Fruit fly (Drosophila melanogaster) whole organism, embryonic: Measurements from ENCODE around the gene Tsp97E.
A peak's percentile ranks its signal among the peaks of the same experiment; 100 is the strongest.

ENCODE experiments used
- BtbVII ChIP-seq: fragments of 200-800 bp; sonication (Bioruptor generic); optimal IDR thresholded peaks from 3 replicates; lab custom pipeline; 2017; ENCODE audit warnings: missing biosample characterization, mild to moderate bottlenecking, missing genetic modification characterization
- CG10267 ChIP-seq: fragments of 200-800 bp; sonication (Bioruptor generic); optimal IDR thresholded peaks from 2 replicates; lab custom pipeline; 2018; ENCODE audit warnings: missing biosample characterization, mild to moderate bottlenecking, missing genetic modification characterization, moderate library complexity
- CG10321 ChIP-seq: fragments of 200-800 bp; sonication (Bioruptor generic); IDR thresholded peaks from 2 replicates; pipeline ENCODE4 v1.3.6; 2022; ENCODE audit warnings: missing biosample characterization, missing genetic modification characterization
- CG10565 ChIP-seq: fragments of 200-800 bp; sonication (Bioruptor generic); optimal IDR thresholded peaks from 3 replicates; lab custom pipeline; 2016; ENCODE audit warnings: missing biosample characterization, mild to moderate bottlenecking, missing genetic modification characterization
- CG11560 ChIP-seq: fragments of 200-800 bp; sonication (Bioruptor generic); IDR thresholded peaks from 3 replicates; pipeline ENCODE4 v1.3.6; 2022; ENCODE audit warnings: missing biosample characterization, missing genetic modification characterization
- CG14441 ChIP-seq: fragments of 200-800 bp; sonication (Bioruptor generic); IDR thresholded peaks from 2 replicates; pipeline ENCODE4 v1.3.6; 2022; ENCODE audit warnings: missing biosample characterization, missing genetic modification characterization
- CG16779 ChIP-seq: fragments of 200-800 bp; sonication (Bioruptor generic); IDR thresholded peaks from 2 replicates; pipeline ENCODE4 v1.3.6; 2022; ENCODE audit warnings: missing biosample characterization, missing genetic modification characterization
- CG17912 ChIP-seq: fragments of 200-800 bp; sonication (Bioruptor generic); optimal IDR thresholded peaks from 2 replicates; lab custom pipeline; 2018; ENCODE audit warnings: missing biosample characterization, mild to moderate bottlenecking, missing genetic modification characterization
- CG18599 ChIP-seq: fragments of 200-800 bp; sonication (Bioruptor generic); optimal IDR thresholded peaks from 3 replicates; lab custom pipeline; 2017; ENCODE audit warnings: missing biosample characterization, missing genetic modification characterization, mild to moderate bottlenecking, moderate library complexity, missing genetic modification reagents
- CG30431 ChIP-seq: fragments of 200-800 bp; sonication (Bioruptor generic); optimal IDR thresholded peaks from 2 replicates; lab custom pipeline; 2017; ENCODE audit warnings: missing biosample characterization, missing genetic modification characterization
- CG42726 ChIP-seq: fragments of 200-800 bp; sonication (Bioruptor generic); IDR thresholded peaks from 2 replicates; pipeline ENCODE4 v1.3.6; 2022; ENCODE audit warnings: missing biosample characterization, missing genetic modification characterization; ENCODE audit not compliant: partially characterized antibody
- CG5245 ChIP-seq: fragments of 200-800 bp; sonication (Bioruptor generic); optimal IDR thresholded peaks from 3 replicates; lab custom pipeline; 2016; ENCODE audit warnings: missing biosample characterization, missing genetic modification characterization
- CG7271 ChIP-seq: fragments of 200-800 bp; sonication (Bioruptor generic); optimal IDR thresholded peaks from 2 replicates; lab custom pipeline; 2018; ENCODE audit warnings: missing biosample characterization, mild to moderate bottlenecking, missing genetic modification characterization, moderate library complexity
- CG7839 ChIP-seq: fragments of 200-800 bp; sonication (Bioruptor generic); optimal IDR thresholded peaks from 3 replicates; lab custom pipeline; 2018; ENCODE audit warnings: missing biosample characterization, mild to moderate bottlenecking, missing genetic modification characterization, moderate library complexity
- CG8924 ChIP-seq: fragments of 200-800 bp; optimal IDR thresholded peaks from 3 replicates; lab custom pipeline; 2019; ENCODE audit warnings: missing biosample characterization, mild to moderate bottlenecking, missing genetic modification characterization, moderate library complexity
- D ChIP-seq, 2 experiments: fragments of 200-800 bp in 1 of 2; fragments of >200 bp in 1 of 2; sonication (Bioruptor generic) in 1 of 2; optimal IDR thresholded peaks; 2 replicates in 1 of 2; 3 replicates in 1 of 2; lab custom pipeline; 2017; ENCODE audit warnings: mild to moderate bottlenecking in 1 of 2, missing biosample characterization in 1 of 2, missing genetic modification characterization in 1 of 2, missing genetic modification reagents in 1 of 2
- D19A ChIP-seq: fragments of 200-800 bp; optimal IDR thresholded peaks from 3 replicates; lab custom pipeline; 2019; ENCODE audit warnings: missing biosample characterization, mild to moderate bottlenecking, missing genetic modification characterization, moderate library complexity
- Drgx ChIP-seq: fragments of 200-800 bp; sonication (Bioruptor generic); IDR thresholded peaks from 2 replicates; pipeline ENCODE4 v1.3.6; 2022; ENCODE audit warnings: missing biosample characterization, missing genetic modification characterization
- Ets65A ChIP-seq: fragments of 200-800 bp; sonication (Bioruptor generic); peaks from one replicate; lab custom pipeline; 2016; ENCODE audit warnings: missing biosample characterization, missing genetic modification characterization
- Ets97D ChIP-seq: fragments of 200-800 bp; sonication (Bioruptor generic); optimal IDR thresholded peaks from 3 replicates; lab custom pipeline; 2016; ENCODE audit warnings: missing biosample characterization, missing genetic modification characterization
- Hr39 ChIP-seq: fragments of >200 bp; optimal IDR thresholded peaks from 2 replicates; lab custom pipeline; 2017
- Med ChIP-seq: fragments of 200-800 bp; sonication (Bioruptor generic); peaks from one replicate; lab custom pipeline; 2016; ENCODE audit warnings: missing biosample characterization, missing genetic modification characterization, mild to moderate bottlenecking, inconsistent platforms, moderate library complexity
- Mrtf ChIP-seq: fragments of 200-800 bp; sonication (Bioruptor generic); IDR thresholded peaks from 3 replicates; pipeline ENCODE4 v1.3.6; 2022; ENCODE audit warnings: missing biosample characterization, missing genetic modification characterization
- Myb ChIP-seq: fragments of 200-800 bp; sonication (Bioruptor generic); optimal IDR thresholded peaks from 2 replicates; lab custom pipeline; 2016; ENCODE audit warnings: missing biosample characterization, missing genetic modification characterization
- Oaz ChIP-seq: fragments of 200-800 bp; sonication (Bioruptor generic); IDR thresholded peaks from 2 replicates; pipeline ENCODE4 v1.3.6; 2022; ENCODE audit warnings: missing biosample characterization, missing genetic modification characterization
- Six4 ChIP-seq: fragments of 200-800 bp; sonication (Bioruptor generic); optimal IDR thresholded peaks from 2 replicates; lab custom pipeline; 2016; ENCODE audit warnings: missing biosample characterization, missing genetic modification characterization
- Sox100B ChIP-seq: fragments of 200-800 bp; sonication (Bioruptor generic); optimal IDR thresholded peaks from 3 replicates; lab custom pipeline; 2018; ENCODE audit warnings: missing biosample characterization, mild to moderate bottlenecking, missing genetic modification characterization
- bcd ChIP-seq: fragments of 200-800 bp; sonication (Bioruptor generic); optimal IDR thresholded peaks from 2 replicates; lab custom pipeline; 2017; ENCODE audit warnings: missing biosample characterization, mild to moderate bottlenecking, missing genetic modification characterization
- br ChIP-seq: fragments of >200 bp; optimal IDR thresholded peaks from 2 replicates; lab custom pipeline; 2017
- chinmo ChIP-seq: fragments of 200-800 bp; sonication (Bioruptor generic); IDR thresholded peaks from 4 replicates; pipeline ENCODE4 v1.3.6; 2022; ENCODE audit warnings: missing biosample characterization, missing genetic modification characterization; ENCODE audit not compliant: partially characterized antibody
- croc ChIP-seq: fragments of 200-800 bp; sonication (Bioruptor generic); conservative IDR thresholded peaks from 3 replicates; pipeline ENCODE4 v1.3.6; 2022; ENCODE audit warnings: missing biosample characterization, missing genetic modification characterization
- dati ChIP-seq: fragments of 200-800 bp; sonication (Bioruptor generic); IDR thresholded peaks from 2 replicates; pipeline ENCODE4 v1.3.6; 2022; ENCODE audit warnings: missing biosample characterization, missing genetic modification characterization
- disco-r ChIP-seq: fragments of 200-800 bp; sonication (Bioruptor generic); optimal IDR thresholded peaks from 2 replicates; lab custom pipeline; 2016; ENCODE audit warnings: missing biosample characterization, missing genetic modification characterization
- ems ChIP-seq: fragments of 200-800 bp; sonication (Bioruptor generic); optimal IDR thresholded peaks from 3 replicates; lab custom pipeline; 2016; ENCODE audit warnings: missing biosample characterization, missing genetic modification characterization
- fd102C ChIP-seq: fragments of 200-800 bp; sonication (Bioruptor generic); optimal IDR thresholded peaks from 2 replicates; lab custom pipeline; 2018; ENCODE audit warnings: missing biosample characterization, mild to moderate bottlenecking, missing genetic modification characterization, moderate library complexity
- fd3F ChIP-seq: fragments of 200-800 bp; sonication (Bioruptor generic); optimal IDR thresholded peaks from 2 replicates; lab custom pipeline; 2018; ENCODE audit warnings: missing biosample characterization, mild to moderate bottlenecking, missing genetic modification characterization, moderate library complexity
- fd96Cb ChIP-seq: fragments of 200-800 bp; sonication (Bioruptor generic); optimal IDR thresholded peaks from 2 replicates; lab custom pipeline; 2018; ENCODE audit warnings: missing biosample characterization, mild to moderate bottlenecking, missing genetic modification characterization, moderate library complexity
- fru ChIP-seq: fragments of >200 bp; optimal IDR thresholded peaks from 2 replicates; lab custom pipeline; 2017
- gt ChIP-seq: fragments of 200-800 bp; sonication (Bioruptor generic); IDR thresholded peaks from 2 replicates; pipeline ENCODE4 v1.3.6; 2022; ENCODE audit warnings: missing biosample characterization, missing genetic modification characterization
- ham ChIP-seq: fragments of 200-800 bp; sonication (Bioruptor generic); IDR thresholded peaks from 2 replicates; pipeline ENCODE4 v1.3.6; 2022; ENCODE audit warnings: missing biosample characterization, missing genetic modification characterization
- hth ChIP-seq: fragments of >200 bp; optimal IDR thresholded peaks from 2 replicates; lab custom pipeline; 2017; ENCODE audit warnings: inconsistent platforms
- ind ChIP-seq: fragments of 200-800 bp; sonication (Bioruptor generic); optimal IDR thresholded peaks from 3 replicates; lab custom pipeline; 2016; ENCODE audit warnings: missing biosample characterization, missing genetic modification characterization
- pzg ChIP-seq: fragments of 200-800 bp; sonication (Bioruptor generic); optimal IDR thresholded peaks from 3 replicates; lab custom pipeline; 2018; ENCODE audit warnings: missing biosample characterization, mild to moderate bottlenecking, missing genetic modification characterization, moderate library complexity
- sc ChIP-seq, 3 experiments: fragments of >200 bp in 2 of 3; fragments of 200-800 bp in 1 of 3; sonication (Bioruptor generic) in 1 of 3; optimal IDR thresholded peaks; 2 replicates in 2 of 3; 3 replicates in 1 of 3; lab custom pipeline; 2017; ENCODE audit warnings: mild to moderate bottlenecking in 1 of 3, missing biosample characterization in 1 of 3, missing genetic modification characterization in 1 of 3, missing genetic modification reagents in 1 of 3
- schlank ChIP-seq: fragments of 200-800 bp; sonication (Bioruptor generic); optimal IDR thresholded peaks from 2 replicates; lab custom pipeline; 2018; ENCODE audit warnings: missing biosample characterization, mild to moderate bottlenecking, missing genetic modification characterization
- scrt ChIP-seq: fragments of 200-800 bp; sonication (Bioruptor generic); optimal IDR thresholded peaks from 2 replicates; lab custom pipeline; 2018; ENCODE audit warnings: missing biosample characterization, mild to moderate bottlenecking, missing genetic modification characterization, moderate library complexity
- slbo ChIP-seq: fragments of 200-800 bp; sonication (Bioruptor generic); IDR thresholded peaks from 2 replicates; pipeline ENCODE4 v1.3.6; 2022; ENCODE audit warnings: missing biosample characterization, missing genetic modification characterization
- stc ChIP-seq: fragments of 200-800 bp; sonication (Bioruptor generic); IDR thresholded peaks from 2 replicates; pipeline ENCODE4 v1.3.6; 2022; ENCODE audit warnings: missing biosample characterization, missing genetic modification characterization
- tgo ChIP-seq: fragments of 200-800 bp; sonication (Bioruptor generic); IDR thresholded peaks from 3 replicates; pipeline ENCODE4 v1.3.6; 2022; ENCODE audit warnings: missing biosample characterization, missing genetic modification characterization
- tll ChIP-seq, 2 experiments: fragments of 200-800 bp in 1 of 2; fragments of >200 bp in 1 of 2; sonication (Bioruptor generic) in 1 of 2; optimal IDR thresholded peaks; 2 replicates each; lab custom pipeline; 2017 to 2019; ENCODE audit warnings: missing biosample characterization in 2 of 2, missing genetic modification characterization in 2 of 2, mild to moderate bottlenecking in 1 of 2, moderate library complexity in 1 of 2
- toy ChIP-seq: fragments of 200-800 bp; sonication (Bioruptor generic); IDR thresholded peaks from 2 replicates; pipeline ENCODE4 v1.3.6; 2022; ENCODE audit warnings: missing biosample characterization, missing genetic modification characterization
- zen ChIP-seq: fragments of 200-800 bp; sonication (Bioruptor generic); optimal IDR thresholded peaks from 3 replicates; lab custom pipeline; 2018; ENCODE audit warnings: missing biosample characterization, mild to moderate bottlenecking, missing genetic modification characterization, moderate library complexity

The Tsp97E gene

DNA sequence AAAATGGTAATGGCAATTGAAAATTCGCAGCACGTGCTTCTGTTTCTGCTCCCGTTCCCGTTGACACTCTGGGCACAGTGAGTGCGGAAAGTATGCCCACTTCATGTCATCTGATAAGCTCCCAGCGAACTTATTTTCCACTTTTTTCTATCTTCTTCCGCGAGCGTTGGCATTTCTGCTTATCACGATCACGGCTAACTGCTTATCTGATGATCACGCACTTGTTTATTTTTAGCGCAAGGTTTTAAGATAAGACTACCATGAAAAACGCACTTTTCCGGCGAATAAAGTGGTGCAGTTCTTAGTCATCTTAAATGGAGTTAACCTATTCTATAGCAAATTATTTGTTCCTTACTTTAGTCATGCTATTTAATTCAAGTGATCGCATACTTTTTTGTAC lies 27.2 kb downstream of the Tsp97E start (continued):
- no peak; the same call in 2 of the 3 replicates for TF ChIP-seq croc
- peak; percentile 94 for TF ChIP-seq Ets65A (GFP tag; lab: Kevin White, UChicago)
- no peak for TF ChIP-seq toy (GFP tag; lab: Robert Waterston, UW)
- peak; percentile 55 for TF ChIP-seq fd96Cb (tag; lab: Kevin White, UChicago)
- TF ChIP-seq bcd: peak; percentile 19
- peak; percentile 48 for TF ChIP-seq BtbVII (GFP tag; lab: Kevin White, UChicago)
- TF ChIP-seq D (optimal IDR thresholded peaks at IDR 0.05; lab: Kevin White, UChicago): no peak
- TF ChIP-seq D (GFP tag; optimal IDR thresholded peaks at IDR 0.05; lab: Kevin White, UChicago): no peak
- TF ChIP-seq dati: no peak
- TF ChIP-seq fd102C: no peak
- peak; percentile 46 for TF ChIP-seq slbo (GFP tag; lab: Robert Waterston, UW)
- TF ChIP-seq CG7839 (tag; lab: Kevin White, UChicago): peak; percentile 65
- peak; percentile 15 for TF ChIP-seq CG30431 (GFP tag; lab: Kevin White, UChicago)
- TF ChIP-seq zen (tag; lab: Kevin White, UChicago): no peak
- TF ChIP-seq ham (GFP tag; lab: Robert Waterston, UW): no peak
- no peak for TF ChIP-seq CG10565 (GFP tag; lab: Kevin White, UChicago)
- peak; percentile 48 for TF ChIP-seq CG18599
- TF ChIP-seq schlank: no peak
- TF ChIP-seq stc (GFP tag; lab: Robert Waterston, UW): no peak
- TF ChIP-seq CG16779: no peak
- TF ChIP-seq CG17912: no peak
- peak; percentile 5 for TF ChIP-seq CG10267 (tag; lab: Kevin White, UChicago)
- TF ChIP-seq fd3F (GFP tag; lab: Kevin White, UChicago): no peak
- peak; percentile 84 for TF ChIP-seq Med (GFP tag; lab: Kevin White, UChicago)
- TF ChIP-seq CG7271 (tag; lab: Kevin White, UChicago): no peak
- TF ChIP-seq tgo (GFP tag; lab: Robert Waterston, UW): peak; percentile 40; the same call in 2 of the 3 replicates
- no peak for TF ChIP-seq chinmo (GFP tag; lab: Robert Waterston, UW)
- no peak for TF ChIP-seq Hr39 (lab: Kevin White, UChicago)
- no peak for TF ChIP-seq sc (optimal IDR thresholded peaks at IDR 0.05; lab: Kevin White, UChicago)
- TF ChIP-seq sc (GFP tag; optimal IDR thresholded peaks at IDR 0.05; lab: Kevin White, UChicago): no peak
- peak; percentile 22 for TF ChIP-seq scrt (GFP tag; lab: Kevin White, UChicago)
- no peak for TF ChIP-seq gt (GFP tag; lab: Robert Waterston, UW)
- peak; percentile 65 for TF ChIP-seq Sox100B (GFP tag; lab: Kevin White, UChicago)
- no peak for TF ChIP-seq fru (lab: Kevin White, UChicago)
- TF ChIP-seq pzg (GFP tag; lab: Kevin White, UChicago): no peak
- TF ChIP-seq CG42726 (GFP tag; lab: Robert Waterston, UW): no peak
- TF ChIP-seq ems: no peak
- no peak for TF ChIP-seq Ets97D (GFP tag; lab: Kevin White, UChicago)
- no peak for TF ChIP-seq CG5245 (GFP tag; lab: Kevin White, UChicago)
- no peak for TF ChIP-seq CG10321 (GFP tag; lab: Robert Waterston, UW)
- no peak for TF ChIP-seq disco-r (GFP tag; lab: Kevin White, UChicago)
- no peak for TF ChIP-seq Mrtf (GFP tag; lab: Robert Waterston, UW)
- TF ChIP-seq CG11560 (tag; lab: Robert Waterston, UW): no peak
- TF ChIP-seq Drgx (GFP tag; lab: Robert Waterston, UW): no peak
- TF ChIP-seq Six4 (GFP tag; lab: Kevin White, UChicago): no peak
- TF ChIP-seq ind: peak; percentile 60
- TF ChIP-seq br (lab: Kevin White, UChicago): no peak
- TF ChIP-seq Oaz: no peak
- peak; percentile 35 for TF ChIP-seq CG8924 (tag; lab: Kevin White, UChicago)
- TF ChIP-seq D19A (tag; lab: Kevin White, UChicago): no peak
- TF ChIP-seq hth (lab: Kevin White, UChicago): no peak
- TF ChIP-seq Myb (GFP tag; lab: Kevin White, UChicago): peak; percentile 11
- peak; percentile 31 for TF ChIP-seq CG14441 (GFP tag; lab: Robert Waterston, UW)
- TF ChIP-seq tll (GFP tag; optimal IDR thresholded peaks at IDR 0.05; lab: Kevin White, UChicago): no peak
